Fruit fly (Drosophila melanogaster) whole organism, adult: ENCODE measurements around the gene T48.

ENCODE experiments used
- CG14711 ChIP-seq: fragments of 200-800 bp; sonication (Bioruptor generic); optimal IDR thresholded peaks from 2 replicates; lab custom pipeline; 2018; ENCODE audit warnings: missing biosample characterization, mild to moderate bottlenecking, missing genetic modification characterization, moderate library complexity
- CG7045 ChIP-seq: fragments of 200-800 bp; sonication (Bioruptor generic); optimal IDR thresholded peaks from 2 replicates; lab custom pipeline; 2017; ENCODE audit warnings: missing biosample characterization, mild to moderate bottlenecking, missing genetic modification characterization
- CG7101 ChIP-seq: fragments of 200-800 bp; sonication (Bioruptor generic); optimal IDR thresholded peaks from 2 replicates; lab custom pipeline; 2018; ENCODE audit warnings: missing biosample characterization, mild to moderate bottlenecking, missing genetic modification characterization, moderate library complexity
- Clk ChIP-seq: fragments of 200-800 bp; sonication (Bioruptor generic); optimal IDR thresholded peaks from 2 replicates; lab custom pipeline; 2017; ENCODE audit warnings: missing biosample characterization, missing genetic modification characterization
- Crg-1 ChIP-seq: fragments of 200-800 bp; sonication (Bioruptor generic); optimal IDR thresholded peaks from 2 replicates; lab custom pipeline; 2016; ENCODE audit warnings: missing biosample characterization, missing genetic modification characterization
- Hr96 ChIP-seq: fragments of 200-800 bp; sonication (Bioruptor generic); optimal IDR thresholded peaks from 2 replicates; lab custom pipeline; 2016; ENCODE audit warnings: missing biosample characterization, missing genetic modification characterization
- Mnt ChIP-seq: fragments of 200-800 bp; sonication (Bioruptor generic); optimal IDR thresholded peaks from 2 replicates; lab custom pipeline; 2016; ENCODE audit warnings: missing biosample characterization, mild to moderate bottlenecking, missing genetic modification characterization
- bab1 ChIP-seq: fragments of 200-800 bp; sonication (Bioruptor generic); optimal IDR thresholded peaks from 3 replicates; lab custom pipeline; 2019; ENCODE audit warnings: missing biosample characterization, mild to moderate bottlenecking, missing genetic modification characterization, moderate library complexity
- cic ChIP-seq: fragments of 200-800 bp; sonication (Bioruptor generic); optimal IDR thresholded peaks from 2 replicates; lab custom pipeline; 2017; ENCODE audit warnings: missing biosample characterization, mild to moderate bottlenecking, missing genetic modification characterization, moderate library complexity
- kay ChIP-seq: fragments of 200-800 bp; sonication (Bioruptor generic); peaks from one replicate; lab custom pipeline; 2016; ENCODE audit warnings: missing biosample characterization, missing genetic modification characterization, borderline replicate concordance
- ovo ChIP-seq: fragments of 200-800 bp; sonication (Bioruptor generic); optimal IDR thresholded peaks from 2 replicates; lab custom pipeline; 2016; ENCODE audit warnings: missing biosample characterization, missing genetic modification characterization
- pad ChIP-seq: fragments of 200-800 bp; sonication (Bioruptor generic); optimal IDR thresholded peaks from 3 replicates; lab custom pipeline; 2017; ENCODE audit warnings: missing biosample characterization, missing genetic modification characterization, mild to moderate bottlenecking, moderate library complexity, missing genetic modification reagents
- tj ChIP-seq: fragments of 200-800 bp; sonication (Bioruptor generic); optimal IDR thresholded peaks from 3 replicates; lab custom pipeline; 2017; ENCODE audit warnings: missing biosample characterization, mild to moderate bottlenecking, missing genetic modification characterization, moderate library complexity
- toe ChIP-seq: fragments of 200-800 bp; sonication (Bioruptor generic); optimal IDR thresholded peaks from 2 replicates; lab custom pipeline; 2016; ENCODE audit warnings: missing biosample characterization, missing genetic modification characterization

dm6 chr3R:26928424-26928823, 46.9 kb downstream of the T48 start:
- TF ChIP-seq Hr96 (GFP tag; lab: Kevin White, UChicago) = no peak
- TF ChIP-seq bab1 (GFP tag; lab: Kevin White, UChicago) = peak; percentile 56
- TF ChIP-seq Crg-1 (GFP tag; lab: Kevin White, UChicago) = no peak
- TF ChIP-seq Clk (GFP tag; lab: Kevin White, UChicago) = no peak
- peak; percentile 21 for TF ChIP-seq tj (GFP tag; lab: Kevin White, UChicago)
- TF ChIP-seq kay (GFP tag; lab: Kevin White, UChicago) = no peak
- TF ChIP-seq Mnt (GFP tag; lab: Kevin White, UChicago) = no peak
- TF ChIP-seq CG7101 = no peak
- TF ChIP-seq CG14711 (tag; lab: Kevin White, UChicago) = peak; percentile 18
- TF ChIP-seq pad (GFP tag; lab: Kevin White, UChicago) = no peak
- TF ChIP-seq toe (GFP tag; lab: Kevin White, UChicago) = no peak
- TF ChIP-seq CG7045 (GFP tag; lab: Kevin White, UChicago) = peak; percentile 35
- TF ChIP-seq ovo (GFP tag; lab: Kevin White, UChicago) = no peak
- TF ChIP-seq cic (GFP tag; lab: Kevin White, UChicago) = no peak
